Worm (Caenorhabditis elegans) whole organism, L4 larva: ENCODE data around the gene asp-12.

Source experiments
- F10B5.3 ChIP-seq: sonication (generic microtip); optimal IDR thresholded peaks from 2 replicates; lab custom pipeline; 2016; ENCODE audit warnings: mild to moderate bottlenecking, missing genetic modification characterization, missing compliant biosample characterization
- F26F4.8 ChIP-seq: fragments of 200-800 bp; sonication (Bioruptor generic); conservative IDR thresholded peaks from 2 replicates; pipeline ENCODE4 v1.3.6; 2022; ENCODE audit warnings: missing genetic modification characterization, missing compliant biosample characterization
- F44E2.7 ChIP-seq: fragments of 200-800 bp; sonication (Bioruptor generic); IDR thresholded peaks from 2 replicates; pipeline ENCODE4 v2.1.2; 2022; ENCODE audit warnings: missing genetic modification characterization, missing compliant biosample characterization
- F49E8.2 ChIP-seq: sonication (generic microtip); optimal IDR thresholded peaks from 2 replicates; lab custom pipeline; 2016; ENCODE audit warnings: missing compliant biosample characterization, mild to moderate bottlenecking, missing genetic modification characterization, borderline replicate concordance
- T20F7.1 ChIP-seq: fragments of 200-800 bp; sonication (Bioruptor generic); optimal IDR thresholded peaks from 2 replicates; lab custom pipeline; 2018; ENCODE audit warnings: mild to moderate bottlenecking, missing genetic modification characterization, missing compliant biosample characterization
- T26A8.4 ChIP-seq: fragments of 200-800 bp; sonication (Bioruptor generic); IDR thresholded peaks from 2 replicates; pipeline ENCODE4 v1.3.6; 2022; ENCODE audit warnings: missing genetic modification characterization, missing compliant biosample characterization
- Y48G9A.11 ChIP-seq: fragments of 200-800 bp; sonication (Bioruptor generic); IDR thresholded peaks from 2 replicates; pipeline ENCODE4 v1.3.6; 2022; ENCODE audit warnings: missing genetic modification reagents, missing genetic modification characterization, missing compliant biosample characterization
- Y5F2A.4 ChIP-seq: fragments of 200-800 bp; sonication (Bioruptor generic); optimal IDR thresholded peaks from 2 replicates; lab custom pipeline; 2018; ENCODE audit warnings: mild to moderate bottlenecking, missing genetic modification characterization, missing compliant biosample characterization
- ZK337.2 ChIP-seq: fragments of 200-800 bp; sonication (Bioruptor generic); IDR thresholded peaks from 2 replicates; pipeline ENCODE4 v1.3.6; 2022; ENCODE audit warnings: missing genetic modification reagents, missing genetic modification characterization, missing compliant biosample characterization
- arid-1 ChIP-seq: fragments of 200-800 bp; sonication (Bioruptor generic); conservative IDR thresholded peaks from 2 replicates; pipeline ENCODE4 v1.3.6; 2022; ENCODE audit warnings: missing genetic modification reagents, missing genetic modification characterization, missing compliant biosample characterization
- ceh-20 ChIP-seq: fragments of 200-800 bp; sonication (Bioruptor generic); IDR thresholded peaks from 2 replicates; pipeline ENCODE4 v1.3.6; 2022; ENCODE audit warnings: missing genetic modification reagents, missing genetic modification characterization, missing compliant biosample characterization
- ceh-28 ChIP-seq: fragments of 150-350 bp; optimal IDR thresholded peaks from 2 replicates; lab custom pipeline; 2014; ENCODE audit warnings: missing biosample characterization, missing genetic modification reagents, missing genetic modification characterization
- ces-1 ChIP-seq: fragments of 150-350 bp; sonication (generic microtip); optimal IDR thresholded peaks from 4 replicates; lab custom pipeline; 2014; ENCODE audit warnings: missing biosample characterization, missing genetic modification reagents, missing genetic modification characterization
- ctbp-1 ChIP-seq: fragments of 200-800 bp; sonication (Bioruptor generic); IDR thresholded peaks from 2 replicates; pipeline ENCODE4 v1.3.6; 2022; ENCODE audit warnings: missing genetic modification reagents, missing genetic modification characterization, missing compliant biosample characterization
- daf-16 ChIP-seq, 3 experiments: sonication (generic microtip); optimal IDR thresholded peaks; 2 replicates each; lab custom pipeline; 2016 to 2017; ENCODE audit warnings: missing genetic modification characterization in 3 of 3, missing genetic modification reagents in 3 of 3, mild to moderate bottlenecking in 2 of 3, missing compliant biosample characterization in 2 of 3, missing biosample characterization in 1 of 3, moderate library complexity in 1 of 3
- dmd-6 ChIP-seq: fragments of 200-800 bp; sonication (Bioruptor generic); IDR thresholded peaks from 2 replicates; pipeline ENCODE4 v1.3.6; 2022; ENCODE audit warnings: missing genetic modification reagents, missing genetic modification characterization, missing compliant biosample characterization
- dpl-1 ChIP-seq: fragments of 150-350 bp; optimal IDR thresholded peaks from 2 replicates; lab custom pipeline; 2014; ENCODE audit warnings: missing biosample characterization, missing genetic modification reagents, missing genetic modification characterization
- dve-1 ChIP-seq: sonication (generic microtip); optimal IDR thresholded peaks from 2 replicates; lab custom pipeline; 2017; ENCODE audit warnings: antibody characterized with exemption, mild to moderate bottlenecking, missing genetic modification characterization, missing compliant biosample characterization; ENCODE audit not compliant: insufficient read depth
- hlh-11 ChIP-seq: fragments of 200-800 bp; sonication (Bioruptor generic); optimal IDR thresholded peaks from 2 replicates; lab custom pipeline; 2018; ENCODE audit warnings: mild to moderate bottlenecking, missing genetic modification characterization, missing compliant biosample characterization
- hlh-30 ChIP-seq: sonication (generic microtip); optimal IDR thresholded peaks from 2 replicates; lab custom pipeline; 2017; ENCODE audit warnings: antibody characterized with exemption, mild to moderate bottlenecking, missing genetic modification characterization, missing compliant biosample characterization; ENCODE audit not compliant: insufficient read depth
- lin-15B ChIP-seq: fragments of 150-350 bp; sonication (generic microtip); optimal IDR thresholded peaks from 3 replicates; lab custom pipeline; 2014; ENCODE audit warnings: missing biosample characterization, missing genetic modification characterization
- lin-38 ChIP-seq: fragments of 200-800 bp; sonication (Bioruptor generic); IDR thresholded peaks from 2 replicates; pipeline ENCODE4 v1.3.6; 2022; ENCODE audit warnings: missing genetic modification reagents, missing genetic modification characterization, missing compliant biosample characterization
- lin-39 ChIP-seq: fragments of 150-350 bp; optimal IDR thresholded peaks from 2 replicates; lab custom pipeline; 2014; ENCODE audit warnings: missing biosample characterization, missing genetic modification reagents, missing genetic modification characterization
- lsy-2 ChIP-seq, 2 experiments: fragments of 150-350 bp in 1 of 2; sonication (generic microtip) in 1 of 2; optimal IDR thresholded peaks; 2 replicates each; lab custom pipeline; 2014 to 2017; ENCODE audit warnings: missing biosample characterization in 2 of 2, missing genetic modification characterization in 2 of 2
- mdt-29 ChIP-seq: fragments of 200-800 bp; sonication (Bioruptor generic); IDR thresholded peaks from 2 replicates; pipeline ENCODE4 v1.3.6; 2022; ENCODE audit warnings: missing genetic modification reagents, missing genetic modification characterization, missing compliant biosample characterization
- mes-2 ChIP-seq: sonication (generic microtip); optimal IDR thresholded peaks from 2 replicates; lab custom pipeline; 2016; ENCODE audit warnings: missing genotype, mild to moderate bottlenecking, missing genetic modification characterization, missing compliant biosample characterization; ENCODE audit not compliant: poor library complexity, severe bottlenecking
- mxl-2 ChIP-seq: fragments of 200-800 bp; sonication (Bioruptor generic); conservative IDR thresholded peaks from 2 replicates; pipeline ENCODE4 v1.3.6; 2022; ENCODE audit warnings: missing genetic modification reagents, missing genetic modification characterization, missing compliant biosample characterization
- nhr-102 ChIP-seq: sonication (generic microtip); optimal IDR thresholded peaks from 2 replicates; lab custom pipeline; 2016; ENCODE audit warnings: mild to moderate bottlenecking, missing genetic modification characterization, moderate library complexity, missing compliant biosample characterization
- nhr-111 ChIP-seq: fragments of 200-800 bp; sonication (Bioruptor generic); optimal IDR thresholded peaks from 2 replicates; lab custom pipeline; 2018; ENCODE audit warnings: mild to moderate bottlenecking, missing genetic modification characterization, missing compliant biosample characterization
- nhr-42 ChIP-seq: fragments of 200-800 bp; sonication (Bioruptor generic); IDR thresholded peaks from 2 replicates; pipeline ENCODE4 v1.3.6; 2022; ENCODE audit warnings: missing genetic modification characterization, missing compliant biosample characterization
- pha-4 ChIP-seq, 2 experiments: fragments of 150-350 bp in 1 of 2; fragments of 200-800 bp in 1 of 2; sonication (Bioruptor generic) in 1 of 2; IDR thresholded peaks in 1 of 2; optimal IDR thresholded peaks in 1 of 2; 2 replicates each; pipeline versions ENCODE4 v1.3.6 to Lab custom; 2014 to 2022; ENCODE audit warnings: missing genetic modification characterization in 2 of 2, missing genetic modification reagents in 2 of 2, missing biosample characterization in 1 of 2, missing compliant biosample characterization in 1 of 2
- rbr-2 ChIP-seq: sonication (generic microtip); optimal IDR thresholded peaks from 2 replicates; lab custom pipeline; 2016; ENCODE audit warnings: missing genotype, missing genetic modification characterization, missing compliant biosample characterization
- sdz-12 ChIP-seq: fragments of 200-800 bp; sonication (Bioruptor generic); optimal IDR thresholded peaks from 2 replicates; lab custom pipeline; 2018; ENCODE audit warnings: mild to moderate bottlenecking, missing genetic modification characterization, missing compliant biosample characterization
- snpc-4 ChIP-seq: fragments of 150-350 bp; optimal IDR thresholded peaks from 2 replicates; lab custom pipeline; 2014; ENCODE audit warnings: missing biosample characterization, missing genetic modification characterization
- spr-1 ChIP-seq: sonication (generic microtip); optimal IDR thresholded peaks from 2 replicates; lab custom pipeline; 2016; ENCODE audit warnings: mild to moderate bottlenecking, missing genetic modification characterization, missing compliant biosample characterization
- unc-39 ChIP-seq: sonication (generic microtip); optimal IDR thresholded peaks from 2 replicates; lab custom pipeline; 2017; ENCODE audit warnings: missing biosample characterization, missing genetic modification characterization
- unc-62 ChIP-seq, 3 experiments: fragments of 150-350 bp in 1 of 3; sonication (generic microtip); optimal IDR thresholded peaks in 2 of 3; peaks in 1 of 3; 1 replicate in 1 of 3; 2 replicates in 2 of 3; lab custom pipeline; 2014 to 2017; ENCODE audit warnings: missing biosample characterization in 3 of 3, missing genetic modification characterization in 3 of 3, missing genetic modification reagents in 3 of 3, missing genotype in 1 of 3
- zag-1 ChIP-seq: fragments of 150-350 bp; optimal IDR thresholded peaks from 2 replicates; lab custom pipeline; 2014; ENCODE audit warnings: missing biosample characterization, missing genetic modification characterization

asp-12 gene

DNA sequence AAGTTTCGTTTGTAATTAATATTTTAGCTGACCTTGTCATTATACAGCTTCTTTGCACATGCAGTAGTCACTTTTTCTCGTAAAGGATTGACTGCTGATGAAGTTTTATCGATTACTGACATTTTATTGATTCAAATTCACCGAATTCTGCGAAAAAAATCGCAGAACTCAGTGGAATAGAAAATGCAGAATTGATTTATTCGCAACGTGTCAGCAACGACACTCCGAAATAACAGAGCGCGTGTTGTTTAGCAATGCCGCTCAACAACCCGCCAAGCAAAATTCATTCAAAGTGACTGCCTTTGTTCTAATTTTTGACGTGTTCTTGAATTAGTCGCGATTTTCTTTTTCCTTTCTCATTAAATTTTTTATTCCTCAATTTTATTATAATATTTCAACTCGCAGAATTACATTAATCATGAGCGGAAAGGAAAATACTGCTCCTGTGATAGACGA, 47.9 kb upstream of the asp-12 start, which contains the start of the genes cogc-6 and air-1:
Gene cogc-6 (minus strand): TSS at position 234 of the 456 bp plus-strand sequence.
Gene air-1 (plus strand): TSS at position 406 of the 456 bp plus-strand sequence.
- TF ChIP-seq lsy-2 (tag; optimal IDR thresholded peaks at IDR 0.05; lab: Kevin White, UChicago) (peak in 1 of 2 experiments; percentile 29), dve-1 (no peak), daf-16 (GFP tag; optimal IDR thresholded peaks at IDR 0.05; lab: Kevin White, UChicago) (no peak), daf-16 (tag; optimal IDR thresholded peaks at IDR 0.05; lab: Kevin White, UChicago) (peak; percentile 3), lin-38 (GFP tag; lab: Robert Waterston, UW) (no peak), ceh-28 (tag; lab: Kevin White, UChicago) (no peak), T20F7.1 (GFP tag; lab: Kevin White, UChicago) (peak; percentile 94), Y48G9A.11 (GFP tag; lab: Robert Waterston, UW) (peak; percentile 86), mes-2 (tag; lab: Kevin White, UChicago) (peak; percentile 47), arid-1 (GFP tag; lab: Robert Waterston, UW) (no peak), snpc-4 (tag; lab: Kevin White, UChicago) (no peak), hlh-30 (tag; lab: Kevin White, UChicago) (no peak), dpl-1 (GFP tag; lab: Kevin White, UChicago) (peak; percentile 57), dmd-6 (no peak), F44E2.7 (GFP tag; lab: Robert Waterston, UW) (no peak)
- TF ChIP-seq, all 104 proteins: peak for 6

DNA sequence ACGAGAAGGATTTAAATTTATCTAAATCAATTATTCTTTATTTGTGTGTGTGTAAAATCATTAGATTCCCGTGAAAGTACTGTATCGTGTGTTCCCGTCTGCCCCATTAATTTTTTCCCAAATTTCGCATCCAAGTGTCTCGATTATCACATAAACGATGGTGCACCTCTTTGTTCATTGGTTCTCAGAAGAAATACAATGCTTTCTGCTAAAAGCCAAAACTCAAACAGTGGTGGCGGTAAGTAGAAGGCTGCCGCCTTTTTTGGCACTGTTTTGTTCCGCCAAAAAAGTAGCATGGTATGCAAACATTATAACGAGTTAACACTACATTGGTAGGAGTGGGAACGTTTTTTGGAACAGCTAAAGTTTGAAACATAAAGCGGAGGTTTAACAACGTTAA, 45.6 kb upstream of the asp-12 start:
- peak; percentile 38 for TF ChIP-seq lin-38 (GFP tag; lab: Robert Waterston, UW)
- no peak for TF ChIP-seq Y5F2A.4 (GFP tag; lab: Kevin White, UChicago)
- TF ChIP-seq F49E8.2 = peak; percentile 9

DNA sequence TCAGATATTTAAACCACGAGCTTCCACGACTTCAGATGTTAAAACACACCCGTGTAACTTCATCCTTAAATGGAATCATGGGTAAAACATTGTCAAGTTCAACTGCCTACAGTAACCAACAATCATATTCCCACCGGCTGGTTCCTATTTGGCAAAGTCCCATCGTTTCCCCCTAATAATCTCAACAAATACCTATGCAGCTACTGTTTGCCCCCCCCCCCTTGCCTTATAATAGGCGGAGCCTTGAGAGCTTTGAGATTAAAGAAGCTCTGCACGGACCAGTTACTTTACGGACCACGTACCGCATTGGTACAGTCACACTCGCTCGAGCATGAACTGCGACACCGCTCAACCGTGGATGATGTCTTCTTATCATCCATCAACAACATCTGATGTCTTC, 44.4 kb upstream of the asp-12 start, which contains the start of gene pax-1:
Gene pax-1 (plus strand): TSS at position 301 of the 400 bp plus-strand sequence.
- TF ChIP-seq ceh-20 = no peak
- TF ChIP-seq nhr-102 (tag; lab: Kevin White, UChicago) = no peak
- no peak for TF ChIP-seq mdt-29 (GFP tag; lab: Robert Waterston, UW)
- TF ChIP-seq unc-39 (tag; lab: Kevin White, UChicago) = no peak
- TF ChIP-seq F26F4.8 (GFP tag; lab: Robert Waterston, UW) = no peak
- no peak for TF ChIP-seq F49E8.2
- no peak for TF ChIP-seq mes-2 (tag; lab: Kevin White, UChicago)
- TF ChIP-seq mxl-2 (GFP tag; lab: Robert Waterston, UW) = no peak
- TF ChIP-seq, all 104 proteins: peak for 0

DNA sequence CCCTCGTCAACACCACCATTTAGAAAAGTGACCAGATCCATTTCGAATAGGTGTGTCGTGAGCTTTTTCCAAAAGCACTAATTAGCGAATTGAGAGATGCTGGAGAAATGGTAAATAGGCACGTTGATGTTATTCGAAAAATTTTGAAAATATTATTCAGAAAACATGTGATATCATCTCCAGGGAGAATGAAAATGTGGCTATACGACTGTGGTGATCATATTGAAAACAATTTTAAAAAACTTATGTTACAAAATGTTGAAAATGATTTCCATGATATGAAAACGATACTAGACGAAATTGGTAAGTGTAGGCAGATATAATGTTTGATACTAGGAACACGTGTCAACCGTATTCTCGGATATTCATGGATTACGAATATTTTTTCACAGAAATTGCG, 42.2 kb upstream of the asp-12 start, which contains the start of gene K07C11.10:
Gene K07C11.10 (minus strand): TSS at position 101 of the 400 bp plus-strand sequence.
- no peak for TF ChIP-seq F10B5.3 (tag; lab: Kevin White, UChicago)
- TF ChIP-seq unc-62 (GFP tag; optimal IDR thresholded peaks at IDR 0.05 in 1 of 2; lab: Kevin White, UChicago) = peak in 1 of 2 experiments; percentile 47
- TF ChIP-seq unc-62 (tag; optimal IDR thresholded peaks at IDR 0.05; lab: Kevin White, UChicago) = no peak
- no peak for TF ChIP-seq F49E8.2

DNA sequence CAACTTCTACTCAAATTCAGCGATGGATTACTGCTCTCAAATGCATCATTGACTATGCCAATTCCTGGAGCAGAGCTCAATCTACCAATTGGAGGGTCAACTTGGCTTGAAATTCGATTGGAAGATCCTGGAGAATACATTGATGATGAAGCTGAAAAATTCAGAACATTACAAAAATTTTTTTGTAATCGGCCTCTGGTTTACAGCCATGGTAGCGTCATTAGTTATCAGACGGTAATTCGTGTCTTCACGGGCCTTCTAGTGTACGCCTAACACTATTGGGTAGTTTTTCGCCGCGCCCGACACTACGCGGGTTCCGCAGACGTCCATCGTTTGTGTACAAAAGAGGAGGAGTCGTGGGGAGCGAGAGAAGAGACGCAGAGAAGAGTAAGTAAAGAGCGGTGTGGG, 40.3 kb upstream of the asp-12 start:
- no peak for TF ChIP-seq sdz-12 (GFP tag; lab: Kevin White, UChicago)
- TF ChIP-seq ctbp-1 (GFP tag; lab: Robert Waterston, UW) = peak; percentile 66; the same call in 1 of the 2 replicates
- TF ChIP-seq lin-39 (tag; lab: Kevin White, UChicago) = no peak
- TF ChIP-seq hlh-11 (tag; lab: Kevin White, UChicago) = peak; percentile 83
- TF ChIP-seq snpc-4 (tag; lab: Kevin White, UChicago) = peak; percentile 96
- TF ChIP-seq zag-1 = no peak
- TF ChIP-seq spr-1 (tag; lab: Kevin White, UChicago) = peak; percentile 85
- TF ChIP-seq nhr-111 (GFP tag; lab: Kevin White, UChicago) = peak; percentile 70
- TF ChIP-seq ZK337.2 = no peak
- peak; percentile 47 for TF ChIP-seq nhr-42 (GFP tag; lab: Robert Waterston, UW)
- no peak for TF ChIP-seq lin-15B
- no peak for TF ChIP-seq Y5F2A.4 (GFP tag; lab: Kevin White, UChicago)
- TF ChIP-seq ces-1 (GFP tag; lab: Kevin White, UChicago) = peak; percentile 13
- peak in 1 of 2 experiments; percentile 77 for TF ChIP-seq lsy-2 (tag; optimal IDR thresholded peaks at IDR 0.05; lab: Kevin White, UChicago)
- peak; percentile 65 to 88 for TF ChIP-seq daf-16 (GFP tag; optimal IDR thresholded peaks at IDR 0.05; lab: Kevin White, UChicago)
- TF ChIP-seq daf-16 (tag; optimal IDR thresholded peaks at IDR 0.05; lab: Kevin White, UChicago) = peak; percentile 86
- TF ChIP-seq rbr-2 (tag; lab: Kevin White, UChicago) = peak; percentile 83
- TF ChIP-seq T20F7.1 (GFP tag; lab: Kevin White, UChicago) = peak; percentile 82
- TF ChIP-seq mxl-2 (GFP tag; lab: Robert Waterston, UW) = no peak
- TF ChIP-seq dve-1 = peak; percentile 92
- TF ChIP-seq nhr-102 (tag; lab: Kevin White, UChicago) = peak; percentile 91
- TF ChIP-seq T26A8.4 (GFP tag; lab: Robert Waterston, UW) = peak; percentile 91
- TF ChIP-seq pha-4 (GFP tag; IDR thresholded peaks at IDR 0.05; lab: Robert Waterston, UW) = peak; percentile 86
- no peak for TF ChIP-seq pha-4 (tag; optimal IDR thresholded peaks at IDR 0.05; lab: Kevin White, UChicago)
